Worm (Caenorhabditis elegans): ENCODE measurements around the gene hch-1.

Gene hch-1

DNA sequence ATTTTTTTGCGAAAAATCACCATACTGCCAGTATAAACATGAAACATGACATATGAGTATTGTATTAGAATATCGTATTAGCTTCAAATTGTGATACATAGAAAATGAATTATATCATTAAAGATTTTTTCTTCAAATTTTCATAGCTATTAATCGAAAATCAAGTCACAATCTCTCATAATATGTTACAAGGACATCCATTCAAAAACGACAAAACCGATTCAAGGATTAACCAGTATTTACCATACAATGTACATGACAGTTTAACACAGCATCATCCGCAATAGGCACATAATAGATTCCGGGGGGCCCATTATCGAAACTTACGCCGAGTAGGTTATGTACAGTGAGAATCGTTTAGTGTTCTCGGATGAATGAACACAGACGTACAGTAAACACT lies 28.5 kb downstream of the hch-1 start:
- TF ChIP-seq nhr-85 (tag), result peak; percentile 26
- TF ChIP-seq irx-1 (tag; optimal IDR thresholded peaks at IDR 0.05), result no peak
- TF ChIP-seq efl-1 (optimal IDR thresholded peaks at IDR 0.05), result no peak
- peak in 1 of 2 experiments; percentile 81 for TF ChIP-seq efl-1 (GFP tag; optimal IDR thresholded peaks at IDR 0.05 in 1 of 2)
- TF ChIP-seq jun-1 (tag; optimal IDR thresholded peaks at IDR 0.05), result no peak
- TF ChIP-seq hlh-17 (GFP tag; optimal IDR thresholded peaks at IDR 0.05; ENCODE audit: borderline replicate concordance), result no peak
- no peak for TF ChIP-seq isw-1 (GFP tag; IDR thresholded peaks at IDR 0.05)
- no peak for TF ChIP-seq fkh-8 (tag; optimal IDR thresholded peaks at IDR 0.05)

DNA sequence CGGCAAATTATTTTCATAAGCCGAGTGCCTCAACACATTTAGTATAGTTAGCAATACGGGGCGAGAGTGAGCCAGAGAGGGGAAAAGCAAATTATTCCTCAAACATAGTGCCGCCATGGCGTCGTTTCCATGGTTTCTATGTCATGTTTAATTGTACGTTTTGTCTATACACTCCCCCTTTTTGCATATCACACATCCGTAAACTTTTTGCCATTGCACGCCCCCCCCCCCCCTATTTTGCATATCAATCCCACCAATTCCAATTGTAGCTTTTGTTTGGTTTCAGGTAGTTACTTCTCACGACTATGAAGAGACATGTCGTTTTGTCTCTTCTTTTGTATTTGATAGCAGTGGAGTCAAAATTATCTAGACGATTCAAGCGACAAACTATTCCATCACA lies 35.7 kb downstream of the hch-1 start, which contains the start of gene C26G2.2:
Gene C26G2.2 (plus strand): TSS at position 301 of the 400 bp plus-strand sequence.
- TF ChIP-seq irx-1 (tag; optimal IDR thresholded peaks at IDR 0.05) (no peak), fkh-8 (tag; optimal IDR thresholded peaks at IDR 0.05) (peak; percentile 4), unc-62 (GFP tag; optimal IDR thresholded peaks at IDR 0.05) (no peak), hpl-2 (GFP tag; optimal IDR thresholded peaks at IDR 0.05) (no peak), unc-30 (tag; optimal IDR thresholded peaks at IDR 0.05) (no peak), lin-14 (GFP tag; optimal IDR thresholded peaks at IDR 0.05) (no peak), hlh-17 (GFP tag; optimal IDR thresholded peaks at IDR 0.05; ENCODE audit: borderline replicate concordance) (no peak)

DNA sequence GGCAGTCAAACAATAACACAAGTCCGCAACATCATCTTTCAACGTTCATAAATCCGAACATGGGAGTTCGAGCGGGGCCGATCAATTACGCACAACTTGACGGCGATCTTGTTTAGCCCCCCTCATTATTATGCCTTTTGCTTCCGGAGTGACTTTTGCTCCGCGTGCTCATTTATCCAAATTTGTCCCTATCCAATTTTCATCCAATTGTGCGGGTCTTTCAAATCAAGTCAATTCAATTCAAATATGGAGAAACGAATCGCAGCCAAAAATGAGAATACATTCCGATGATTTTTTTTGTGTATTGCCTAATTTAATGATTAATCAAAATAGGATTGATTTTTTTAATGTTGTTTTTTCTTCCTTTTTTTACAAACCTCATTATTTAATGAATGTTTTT lies 37.3 kb downstream of the hch-1 start:
- no peak for TF ChIP-seq C34B4.2 (tag; optimal IDR thresholded peaks at IDR 0.05)
- TF ChIP-seq unc-130 (tag; optimal IDR thresholded peaks at IDR 0.05), result no peak
- no peak for TF ChIP-seq sptf-1 (tag; optimal IDR thresholded peaks at IDR 0.05)
- TF ChIP-seq fkh-8 (tag; optimal IDR thresholded peaks at IDR 0.05), result no peak
- no peak for TF ChIP-seq nhr-237 (tag; optimal IDR thresholded peaks at IDR 0.05)
- no peak for TF ChIP-seq F16B12.6 (tag; optimal IDR thresholded peaks at IDR 0.05)
- no peak for TF ChIP-seq dsc-1 (tag; optimal IDR thresholded peaks at IDR 0.05)
- TF ChIP-seq lin-35 (GFP tag; optimal IDR thresholded peaks at IDR 0.05), result no peak
- no peak for TF ChIP-seq irx-1 (tag; optimal IDR thresholded peaks at IDR 0.05)
- no peak for TF ChIP-seq nhr-84 (tag; optimal IDR thresholded peaks at IDR 0.05)
- no peak for TF ChIP-seq hlh-4 (tag; optimal IDR thresholded peaks at IDR 0.05)
- no peak for TF ChIP-seq nhr-28 (tag; optimal IDR thresholded peaks at IDR 0.05)
- no peak for TF ChIP-seq ceh-88 (GFP tag; IDR thresholded peaks at IDR 0.05)

DNA sequence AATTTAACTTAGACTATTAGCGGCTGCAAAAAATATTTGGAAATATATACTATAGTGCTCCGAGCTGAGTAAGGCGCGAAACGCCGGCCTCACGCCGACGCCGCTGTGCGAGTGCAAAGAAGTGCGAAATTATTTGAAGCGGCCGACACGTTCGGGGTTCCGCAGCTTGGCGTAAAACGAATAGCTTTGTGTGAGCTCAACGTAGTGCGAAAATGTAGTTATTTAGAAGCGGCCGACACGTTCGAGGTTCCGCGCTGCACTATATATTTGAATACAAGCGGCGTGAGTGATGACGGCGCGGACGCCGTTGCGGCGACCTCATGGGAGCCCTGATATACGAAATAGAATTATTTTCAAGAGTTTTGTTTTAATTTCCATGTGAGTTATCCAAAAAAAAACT lies 37.9 kb downstream of the hch-1 start:
- TF ChIP-seq elt-2 (tag; optimal IDR thresholded peaks at IDR 0.05), result no peak
- peak; percentile 65 for TF ChIP-seq snpc-4 (tag; optimal IDR thresholded peaks at IDR 0.05)
- TF ChIP-seq fos-1 (tag; optimal IDR thresholded peaks at IDR 0.05), result no peak

DNA sequence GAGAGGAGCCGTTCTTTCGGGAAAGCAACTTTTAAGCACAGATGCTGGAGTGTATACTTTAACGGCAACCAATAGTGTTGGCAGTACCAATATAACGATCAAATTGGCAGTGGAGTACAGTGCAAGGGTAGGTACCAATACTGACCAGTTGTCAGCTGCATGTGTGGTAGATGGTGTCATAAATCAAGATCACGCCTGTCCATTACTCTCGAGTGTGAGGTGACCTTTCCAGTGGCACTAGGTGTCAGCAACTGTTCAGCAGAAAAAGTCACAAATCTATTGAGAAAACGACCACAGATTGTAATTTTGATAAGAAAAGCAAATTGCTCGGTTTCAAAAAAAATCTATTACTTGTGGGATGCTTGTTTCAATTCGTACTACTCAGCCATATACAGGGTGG lies 40.3 kb downstream of the hch-1 start:
- no peak for TF ChIP-seq dsc-1 (tag; optimal IDR thresholded peaks at IDR 0.05)
- peak; percentile 66 for TF ChIP-seq rnt-1 (tag; optimal IDR thresholded peaks at IDR 0.05)
- no peak for TF ChIP-seq nhr-85 (tag)

DNA sequence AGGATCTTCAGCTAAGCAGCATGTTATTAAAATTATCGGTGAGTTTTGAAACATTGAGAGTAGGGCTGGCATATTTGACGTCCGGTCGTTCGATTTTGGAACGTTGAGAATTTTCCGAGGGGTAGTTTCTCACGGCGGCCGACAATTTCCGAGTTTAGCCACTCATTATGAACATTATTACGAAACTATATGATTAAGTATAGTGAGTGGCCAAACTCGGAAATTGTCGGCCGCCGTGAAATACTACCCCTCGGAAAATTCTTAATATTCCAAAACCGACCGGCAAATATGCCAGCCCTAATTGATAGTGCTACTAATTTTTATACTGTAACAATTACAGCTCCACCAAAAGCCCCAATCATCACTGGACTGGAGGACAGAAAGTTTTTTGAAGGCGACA lies 42.3 kb downstream of the hch-1 start:
- TF ChIP-seq zag-1 (tag; optimal IDR thresholded peaks at IDR 0.05), result no peak
- TF ChIP-seq alr-1 (tag; optimal IDR thresholded peaks at IDR 0.05; ENCODE audit: borderline replicate concordance), result no peak
- no peak for TF ChIP-seq pag-3 (tag; optimal IDR thresholded peaks at IDR 0.05; ENCODE audit: borderline replicate concordance, insufficient read depth)
- TF ChIP-seq aly-2 (tag; optimal IDR thresholded peaks at IDR 0.05), result no peak
- no peak for TF ChIP-seq egl-27 (tag; optimal IDR thresholded peaks at IDR 0.05)
- no peak for TF ChIP-seq ama-1 (optimal IDR thresholded peaks at IDR 0.05)
- TF ChIP-seq nhr-84 (tag; optimal IDR thresholded peaks at IDR 0.05), result no peak
- no peak for TF ChIP-seq ztf-11 (tag; optimal IDR thresholded peaks at IDR 0.05)
- no peak for TF ChIP-seq pax-3 (tag; optimal IDR thresholded peaks at IDR 0.05)
- TF ChIP-seq unc-98 (GFP tag; IDR thresholded peaks at IDR 0.05), result no peak
- no peak for TF ChIP-seq pqm-1 (tag; optimal IDR thresholded peaks at IDR 0.05)
- TF ChIP-seq nhr-20 (tag; optimal IDR thresholded peaks at IDR 0.05), result no peak
